Worm (Caenorhabditis elegans) whole organism, L4 larva: ENCODE data around the gene msp-63.

Experiments used
- D1046.2 ChIP-seq: fragments of 200-800 bp; sonication (Bioruptor generic); IDR thresholded peaks from 2 replicates; pipeline ENCODE4 v1.3.6; 2022; ENCODE audit warnings: missing genetic modification characterization, missing compliant biosample characterization
- T20F7.1 ChIP-seq: fragments of 200-800 bp; sonication (Bioruptor generic); optimal IDR thresholded peaks from 2 replicates; lab custom pipeline; 2018; ENCODE audit warnings: mild to moderate bottlenecking, missing genetic modification characterization, missing compliant biosample characterization
- T26A8.4 ChIP-seq: fragments of 200-800 bp; sonication (Bioruptor generic); IDR thresholded peaks from 2 replicates; pipeline ENCODE4 v1.3.6; 2022; ENCODE audit warnings: missing genetic modification characterization, missing compliant biosample characterization
- ZK337.2 ChIP-seq: fragments of 200-800 bp; sonication (Bioruptor generic); IDR thresholded peaks from 2 replicates; pipeline ENCODE4 v1.3.6; 2022; ENCODE audit warnings: missing genetic modification reagents, missing genetic modification characterization, missing compliant biosample characterization
- arid-1 ChIP-seq: fragments of 200-800 bp; sonication (Bioruptor generic); conservative IDR thresholded peaks from 2 replicates; pipeline ENCODE4 v1.3.6; 2022; ENCODE audit warnings: missing genetic modification reagents, missing genetic modification characterization, missing compliant biosample characterization
- attf-4 ChIP-seq: sonication (generic microtip); optimal IDR thresholded peaks from 3 replicates; lab custom pipeline; 2017; ENCODE audit warnings: missing biosample characterization, missing genetic modification characterization
- ceh-32 ChIP-seq: sonication (generic microtip); optimal IDR thresholded peaks from 2 replicates; lab custom pipeline; 2016; ENCODE audit warnings: mild to moderate bottlenecking, missing genetic modification characterization, missing compliant biosample characterization; ENCODE audit not compliant: poor library complexity
- ceh-62 ChIP-seq: sonication (generic microtip); optimal IDR thresholded peaks from 2 replicates; lab custom pipeline; 2017; ENCODE audit warnings: missing biosample characterization, missing genetic modification characterization
- ceh-82 ChIP-seq: sonication (generic microtip); optimal IDR thresholded peaks from 2 replicates; lab custom pipeline; 2017; ENCODE audit warnings: missing biosample characterization, missing genetic modification characterization
- dmd-6 ChIP-seq: fragments of 200-800 bp; sonication (Bioruptor generic); IDR thresholded peaks from 2 replicates; pipeline ENCODE4 v1.3.6; 2022; ENCODE audit warnings: missing genetic modification reagents, missing genetic modification characterization, missing compliant biosample characterization
- dmd-8 ChIP-seq: fragments of 200-800 bp; sonication (Bioruptor generic); IDR thresholded peaks from 2 replicates; pipeline ENCODE4 v1.3.6; 2022; ENCODE audit warnings: missing genetic modification characterization, missing compliant biosample characterization
- dmd-9 ChIP-seq: fragments of 200-800 bp; sonication (Bioruptor generic); IDR thresholded peaks from 2 replicates; pipeline ENCODE4 v1.3.6; 2022; ENCODE audit warnings: missing genetic modification reagents, missing genetic modification characterization, missing compliant biosample characterization
- fkh-10 ChIP-seq: fragments of 150-350 bp; optimal IDR thresholded peaks from 2 replicates; lab custom pipeline; 2014; ENCODE audit warnings: missing biosample characterization, missing genetic modification reagents, missing genetic modification characterization
- hlh-11 ChIP-seq: fragments of 200-800 bp; sonication (Bioruptor generic); optimal IDR thresholded peaks from 2 replicates; lab custom pipeline; 2018; ENCODE audit warnings: mild to moderate bottlenecking, missing genetic modification characterization, missing compliant biosample characterization
- hlh-30 ChIP-seq: sonication (generic microtip); optimal IDR thresholded peaks from 2 replicates; lab custom pipeline; 2017; ENCODE audit warnings: antibody characterized with exemption, mild to moderate bottlenecking, missing genetic modification characterization, missing compliant biosample characterization; ENCODE audit not compliant: insufficient read depth
- lim-7 ChIP-seq: fragments of 200-800 bp; sonication (Bioruptor generic); IDR thresholded peaks from 2 replicates; pipeline ENCODE4 v1.3.6; 2022; ENCODE audit warnings: missing genetic modification characterization, missing compliant biosample characterization
- lin-38 ChIP-seq: fragments of 200-800 bp; sonication (Bioruptor generic); IDR thresholded peaks from 2 replicates; pipeline ENCODE4 v1.3.6; 2022; ENCODE audit warnings: missing genetic modification reagents, missing genetic modification characterization, missing compliant biosample characterization
- lir-3 ChIP-seq: sonication (generic microtip); optimal IDR thresholded peaks from 2 replicates; lab custom pipeline; 2016; ENCODE audit warnings: mild to moderate bottlenecking, missing genetic modification characterization, missing compliant biosample characterization
- lsy-2 ChIP-seq, 2 experiments: fragments of 150-350 bp in 1 of 2; sonication (generic microtip) in 1 of 2; optimal IDR thresholded peaks; 2 replicates each; lab custom pipeline; 2014 to 2017; ENCODE audit warnings: missing biosample characterization in 2 of 2, missing genetic modification characterization in 2 of 2
- mdt-29 ChIP-seq: fragments of 200-800 bp; sonication (Bioruptor generic); IDR thresholded peaks from 2 replicates; pipeline ENCODE4 v1.3.6; 2022; ENCODE audit warnings: missing genetic modification reagents, missing genetic modification characterization, missing compliant biosample characterization
- mxl-2 ChIP-seq: fragments of 200-800 bp; sonication (Bioruptor generic); conservative IDR thresholded peaks from 2 replicates; pipeline ENCODE4 v1.3.6; 2022; ENCODE audit warnings: missing genetic modification reagents, missing genetic modification characterization, missing compliant biosample characterization
- nhr-11 ChIP-seq: fragments of 150-350 bp; optimal IDR thresholded peaks from 2 replicates; lab custom pipeline; 2014; ENCODE audit warnings: missing biosample characterization, missing genetic modification characterization
- nhr-42 ChIP-seq: fragments of 200-800 bp; sonication (Bioruptor generic); IDR thresholded peaks from 2 replicates; pipeline ENCODE4 v1.3.6; 2022; ENCODE audit warnings: missing genetic modification characterization, missing compliant biosample characterization
- nhr-48 ChIP-seq: sonication (generic microtip); optimal IDR thresholded peaks from 2 replicates; lab custom pipeline; 2016; ENCODE audit warnings: mild to moderate bottlenecking, missing genetic modification characterization, missing compliant biosample characterization
- pha-4 ChIP-seq, 2 experiments: fragments of 150-350 bp in 1 of 2; fragments of 200-800 bp in 1 of 2; sonication (Bioruptor generic) in 1 of 2; IDR thresholded peaks in 1 of 2; optimal IDR thresholded peaks in 1 of 2; 2 replicates each; pipeline versions ENCODE4 v1.3.6 to Lab custom; 2014 to 2022; ENCODE audit warnings: missing genetic modification characterization in 2 of 2, missing genetic modification reagents in 2 of 2, missing biosample characterization in 1 of 2, missing compliant biosample characterization in 1 of 2
- php-3 ChIP-seq: fragments of 200-800 bp; sonication (Bioruptor generic); IDR thresholded peaks from 2 replicates; pipeline ENCODE4 v1.3.6; 2022; ENCODE audit warnings: missing genetic modification reagents, missing genetic modification characterization, missing compliant biosample characterization
- pqm-1 ChIP-seq: sonication (generic microtip); optimal IDR thresholded peaks from 2 replicates; lab custom pipeline; 2017; ENCODE audit warnings: missing biosample characterization, missing genetic modification characterization
- saeg-2 ChIP-seq: fragments of 200-800 bp; sonication (Bioruptor generic); IDR thresholded peaks from 2 replicates; pipeline ENCODE4 v1.3.6; 2022; ENCODE audit warnings: missing genetic modification reagents, missing genetic modification characterization, missing compliant biosample characterization
- sdz-12 ChIP-seq: fragments of 200-800 bp; sonication (Bioruptor generic); optimal IDR thresholded peaks from 2 replicates; lab custom pipeline; 2018; ENCODE audit warnings: mild to moderate bottlenecking, missing genetic modification characterization, missing compliant biosample characterization
- set-16 ChIP-seq: fragments of 200-800 bp; sonication (Bioruptor generic); IDR thresholded peaks from 2 replicates; pipeline ENCODE4 v1.3.6; 2022; ENCODE audit warnings: missing genetic modification reagents, missing genetic modification characterization, missing compliant biosample characterization
- skn-1 ChIP-seq: fragments of 150-350 bp; optimal IDR thresholded peaks from 2 replicates; lab custom pipeline; 2014; ENCODE audit warnings: missing biosample characterization, missing genetic modification characterization
- snpc-4 ChIP-seq: fragments of 150-350 bp; optimal IDR thresholded peaks from 2 replicates; lab custom pipeline; 2014; ENCODE audit warnings: missing biosample characterization, missing genetic modification characterization
- tag-97 ChIP-seq: fragments of 200-800 bp; sonication (Bioruptor generic); IDR thresholded peaks from 2 replicates; pipeline ENCODE4 v1.3.6; 2022; ENCODE audit warnings: missing genetic modification characterization, missing compliant biosample characterization
- unc-130 ChIP-seq: sonication (generic microtip); optimal IDR thresholded peaks from 2 replicates; lab custom pipeline; 2016; ENCODE audit warnings: missing genetic modification reagents, missing genetic modification characterization, missing compliant biosample characterization
- unc-39 ChIP-seq: sonication (generic microtip); optimal IDR thresholded peaks from 2 replicates; lab custom pipeline; 2017; ENCODE audit warnings: missing biosample characterization, missing genetic modification characterization
- unc-62 ChIP-seq, 3 experiments: fragments of 150-350 bp in 1 of 3; sonication (generic microtip); optimal IDR thresholded peaks in 2 of 3; peaks in 1 of 3; 1 replicate in 1 of 3; 2 replicates in 2 of 3; lab custom pipeline; 2014 to 2017; ENCODE audit warnings: missing biosample characterization in 3 of 3, missing genetic modification characterization in 3 of 3, missing genetic modification reagents in 3 of 3, missing genotype in 1 of 3
- zag-1 ChIP-seq: fragments of 150-350 bp; optimal IDR thresholded peaks from 2 replicates; lab custom pipeline; 2014; ENCODE audit warnings: missing biosample characterization, missing genetic modification characterization
- ztf-11 ChIP-seq: fragments of 150-350 bp; optimal IDR thresholded peaks from 2 replicates; lab custom pipeline; 2014; ENCODE audit warnings: missing biosample characterization, missing genetic modification characterization

Gene msp-63

DNA sequence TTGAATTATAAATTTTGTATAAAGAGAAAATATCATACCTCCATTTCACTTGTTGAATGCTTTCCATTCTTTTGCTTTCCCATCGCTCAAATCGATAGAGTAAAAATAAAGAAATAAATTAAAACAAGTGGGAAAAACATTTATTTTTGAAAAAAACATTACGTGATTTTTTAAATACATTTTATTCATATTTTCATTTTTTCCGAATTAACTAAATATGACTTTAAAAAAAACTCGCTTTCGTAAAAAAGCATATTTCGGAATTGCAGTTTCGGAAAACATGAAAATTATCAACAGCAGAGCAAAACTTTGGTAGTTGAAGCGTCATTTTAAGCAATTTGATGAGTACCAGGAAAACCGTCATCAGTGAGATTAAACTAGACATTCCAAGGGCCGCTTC, 2.3 kb upstream of the msp-63 start, which contains the start of gene K05F1.8:
K05F1.8 (minus strand) TSS at position 101 of the 400 bp plus-strand sequence.
- no peak for TF ChIP-seq ZK337.2 (GFP tag; lab: Robert Waterston, UW)
- no peak for TF ChIP-seq ceh-62 (tag; lab: Kevin White, UChicago)
- no peak for TF ChIP-seq hlh-11 (tag; lab: Kevin White, UChicago)
- TF ChIP-seq lir-3 (tag; lab: Kevin White, UChicago): no peak
- no peak for TF ChIP-seq T26A8.4 (GFP tag; lab: Robert Waterston, UW)
- TF ChIP-seq T20F7.1 (GFP tag; lab: Kevin White, UChicago): no peak
- TF ChIP-seq dmd-8: no peak
- no peak for TF ChIP-seq lim-7
- no peak for TF ChIP-seq fkh-10 (GFP tag; lab: Kevin White, UChicago)
- no peak for TF ChIP-seq zag-1 (tag; lab: Kevin White, UChicago)
- TF ChIP-seq unc-39 (tag; lab: Kevin White, UChicago): no peak
- TF ChIP-seq nhr-42: no peak
- no peak for TF ChIP-seq D1046.2
- TF ChIP-seq arid-1 (GFP tag; lab: Robert Waterston, UW): no peak
- no peak for TF ChIP-seq ceh-82 (tag; lab: Kevin White, UChicago)
- no peak for TF ChIP-seq set-16 (GFP tag; lab: Robert Waterston, UW)

DNA sequence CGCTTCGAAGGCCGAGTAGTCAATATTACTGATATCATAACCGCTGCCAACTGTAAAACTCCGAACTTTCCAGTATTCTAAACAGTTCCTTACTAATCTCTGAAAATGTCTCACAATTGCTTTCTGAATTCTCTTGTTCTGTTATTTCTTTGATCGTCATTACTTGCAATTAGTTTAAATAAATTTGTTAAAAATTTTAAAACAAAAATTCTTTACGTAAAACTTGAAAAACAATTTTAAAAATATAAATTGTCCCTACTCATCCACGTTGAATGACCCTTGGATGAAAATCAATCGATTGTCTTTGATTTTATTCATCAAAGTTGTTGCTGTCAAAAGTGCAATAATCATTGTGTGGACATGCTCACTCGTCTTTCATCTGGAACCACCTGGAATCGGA, 3.1 kb downstream of the msp-63 start, which contains the start of gene acdh-8:
acdh-8 (plus strand) TSS at position 301 of the 400 bp plus-strand sequence.
- TF ChIP-seq dmd-9 (no peak), saeg-2 (GFP tag; lab: Robert Waterston, UW) (no peak), php-3 (GFP tag; lab: Robert Waterston, UW) (no peak), unc-62 (GFP tag; optimal IDR thresholded peaks at IDR 0.05 in 1 of 2; lab: Kevin White, UChicago) (no peak), unc-62 (tag; optimal IDR thresholded peaks at IDR 0.05; lab: Kevin White, UChicago) (no peak), attf-4 (tag; lab: Kevin White, UChicago) (no peak), fkh-10 (GFP tag; lab: Kevin White, UChicago) (no peak), lsy-2 (tag; optimal IDR thresholded peaks at IDR 0.05; lab: Kevin White, UChicago) (no peak), tag-97 (GFP tag; lab: Robert Waterston, UW) (no peak), nhr-48 (tag; lab: Kevin White, UChicago) (no peak), nhr-11 (tag; lab: Kevin White, UChicago) (no peak), mxl-2 (GFP tag; lab: Robert Waterston, UW) (no peak), lim-7 (no peak), pqm-1 (tag; lab: Kevin White, UChicago) (no peak), dmd-6 (GFP tag; lab: Robert Waterston, UW) (no peak), set-16 (GFP tag; lab: Robert Waterston, UW) (no peak), sdz-12 (GFP tag; lab: Kevin White, UChicago) (no peak), skn-1 (tag; lab: Kevin White, UChicago) (no peak), T20F7.1 (GFP tag; lab: Kevin White, UChicago) (no peak), unc-130 (GFP tag; lab: Kevin White, UChicago) (no peak), ceh-32 (tag; lab: Kevin White, UChicago) (no peak)

DNA sequence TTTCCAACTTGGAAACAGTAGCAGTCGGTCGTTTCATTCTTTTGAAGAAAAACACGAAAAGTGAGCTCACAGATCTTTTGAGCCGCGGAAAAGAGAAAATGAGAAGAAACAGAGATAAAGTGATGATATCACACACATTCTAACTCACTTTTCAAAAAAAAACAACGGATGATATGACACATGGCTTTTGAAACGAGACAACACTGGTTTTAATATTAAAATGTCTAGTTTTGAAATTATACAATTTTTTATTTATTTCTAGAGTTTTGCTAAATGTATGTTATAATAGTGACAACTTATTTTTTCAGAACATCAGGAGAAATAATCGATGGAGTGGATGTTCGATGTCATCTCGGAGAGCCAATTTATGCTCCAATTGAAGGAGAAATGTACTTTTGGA, 4.8 kb downstream of the msp-63 start, which contains the start of gene K05F1.14:
K05F1.14 (minus strand) TSS at position 101 of the 400 bp plus-strand sequence.
- TF ChIP-seq ztf-11 (no peak), pha-4 (GFP tag; IDR thresholded peaks at IDR 0.05; lab: Robert Waterston, UW) (no peak), pha-4 (tag; optimal IDR thresholded peaks at IDR 0.05; lab: Kevin White, UChicago) (no peak), snpc-4 (no peak), hlh-30 (tag; lab: Kevin White, UChicago) (no peak), mdt-29 (no peak), arid-1 (GFP tag; lab: Robert Waterston, UW) (no peak), lin-38 (no peak)
